Worm (Caenorhabditis elegans): Measurements from ENCODE around the gene F56D2.2.

F56D2.2 gene

ce11 chrIII:5543050-5543449, 44.0 kb upstream of the F56D2.2 start, which contains the start of gene D1044.6 (continued):
- TF ChIP-seq atf-7 (tag; optimal IDR thresholded peaks at IDR 0.05) (no peak), dpl-1 (GFP tag; optimal IDR thresholded peaks at IDR 0.05) (no peak), mel-28 (tag; optimal IDR thresholded peaks at IDR 0.05; ENCODE audit: borderline replicate concordance) (no peak), die-1 (tag; optimal IDR thresholded peaks at IDR 0.05) (no peak), sptf-2 (GFP tag; optimal IDR thresholded peaks at IDR 0.05) (no peak), snpc-1.3 (tag; optimal IDR thresholded peaks at IDR 0.05; ENCODE audit: insufficient read depth) (peak; percentile 2), somi-1 (GFP tag; optimal IDR thresholded peaks at IDR 0.05) (no peak), D2030.7 (GFP tag; IDR thresholded peaks at IDR 0.05) (no peak), Y67H2A.10 (GFP tag; conservative IDR thresholded peaks at IDR 0.05) (no peak), dox-1 (GFP tag; IDR thresholded peaks at IDR 0.05) (no peak), ztf-28 (GFP tag; IDR thresholded peaks at IDR 0.05) (no peak), lin-26 (GFP tag; IDR thresholded peaks at IDR 0.05) (no peak), Y95B8A.8 (GFP tag; IDR thresholded peaks at IDR 0.05) (no peak), lag-1 (GFP tag; IDR thresholded peaks at IDR 0.05) (no peak), zfh-2 (GFP tag; conservative IDR thresholded peaks at IDR 0.05) (no peak), dpff-1 (tag; optimal IDR thresholded peaks at IDR 0.05) (no peak), ceh-91 (GFP tag; IDR thresholded peaks at IDR 0.05) (no peak), madf-10 (tag; optimal IDR thresholded peaks at IDR 0.05) (no peak), ztf-18 (tag; optimal IDR thresholded peaks at IDR 0.05) (no peak), nhr-27 (tag; optimal IDR thresholded peaks at IDR 0.05) (no peak)

- TF ChIP-seq snpc-1.3 (tag; optimal IDR thresholded peaks at IDR 0.05; ENCODE audit: insufficient read depth), result no peak
- no peak for TF ChIP-seq unc-62 (GFP tag; optimal IDR thresholded peaks at IDR 0.05)
- no peak for TF ChIP-seq T26A5.8 (tag; optimal IDR thresholded peaks at IDR 0.05)
- peak; percentile 77 for TF ChIP-seq madf-6 (GFP tag; IDR thresholded peaks at IDR 0.05)
- peak; percentile 27 for TF ChIP-seq xnd-1 (tag; optimal IDR thresholded peaks at IDR 0.05)
- TF ChIP-seq B0019.2 (GFP tag; conservative IDR thresholded peaks at IDR 0.05), result no peak
- TF ChIP-seq madf-8 (GFP tag; conservative IDR thresholded peaks at IDR 0.05), result peak; percentile 44
- no peak for TF ChIP-seq die-1 (tag; optimal IDR thresholded peaks at IDR 0.05)
- TF ChIP-seq lsl-1 (GFP tag; optimal IDR thresholded peaks at IDR 0.05), result peak; percentile 87
These were observed 43.2 kb upstream of the F56D2.2 start, which contains the start of gene D1044.1 for ce11 chrIII:5543727-5544345. TSS of gene D1044.1 (plus strand) at chrIII:5544295.

ce11 chrIII:5546309-5546708, 40.8 kb upstream of the F56D2.2 start:
- no peak for TF ChIP-seq tbp1 (GFP tag; optimal IDR thresholded peaks at IDR 0.05)
- TF ChIP-seq die-1 (tag; optimal IDR thresholded peaks at IDR 0.05), result no peak
- no peak for TF ChIP-seq nhr-179 (tag; optimal IDR thresholded peaks at IDR 0.05)
- TF ChIP-seq attf-6 (GFP tag; IDR thresholded peaks at IDR 0.05), result no peak
- TF ChIP-seq C06A6.2 (GFP tag; conservative IDR thresholded peaks at IDR 0.05), result no peak
- peak; percentile 61; the same call in 1 of the 2 replicates for TF ChIP-seq cebp-1 (GFP tag; IDR thresholded peaks at IDR 0.05)
- peak; percentile 92 for TF ChIP-seq cebp-1 (tag; optimal IDR thresholded peaks at IDR 0.05)

- TF ChIP-seq hmg-1.2 (GFP tag; IDR thresholded peaks at IDR 0.05) (no peak), egrh-3 (GFP tag; IDR thresholded peaks at IDR 0.05) (no peak), nhr-80 (tag; optimal IDR thresholded peaks at IDR 0.05) (peak; percentile 80), gei-17 (GFP tag; optimal IDR thresholded peaks at IDR 0.05) (no peak), dox-1 (GFP tag; IDR thresholded peaks at IDR 0.05) (no peak), lin-26 (GFP tag; IDR thresholded peaks at IDR 0.05) (no peak), T26A5.8 (tag; optimal IDR thresholded peaks at IDR 0.05) (no peak), ama-1 (optimal IDR thresholded peaks at IDR 0.05) (no peak), ama-1 (GFP tag; optimal IDR thresholded peaks at IDR 0.05) (no peak)
These were observed 40.3 kb upstream of the F56D2.2 start, which contains the start of gene F09F7.5 for ce11 chrIII:5546730-5547129. TSS of gene F09F7.5 (plus strand) at chrIII:5546987.

Measured in whole organism, young adult.